Fruit fly (Drosophila melanogaster): ENCODE data around the gene b.

b gene

dm6 chr2L:13849125-13849524, 28.1 kb downstream of the b start, which contains the start of gene CG7968 (continued):
- TF ChIP-seq CG8319 (GFP tag; optimal IDR thresholded peaks at IDR 0.05) = no peak

DNA sequence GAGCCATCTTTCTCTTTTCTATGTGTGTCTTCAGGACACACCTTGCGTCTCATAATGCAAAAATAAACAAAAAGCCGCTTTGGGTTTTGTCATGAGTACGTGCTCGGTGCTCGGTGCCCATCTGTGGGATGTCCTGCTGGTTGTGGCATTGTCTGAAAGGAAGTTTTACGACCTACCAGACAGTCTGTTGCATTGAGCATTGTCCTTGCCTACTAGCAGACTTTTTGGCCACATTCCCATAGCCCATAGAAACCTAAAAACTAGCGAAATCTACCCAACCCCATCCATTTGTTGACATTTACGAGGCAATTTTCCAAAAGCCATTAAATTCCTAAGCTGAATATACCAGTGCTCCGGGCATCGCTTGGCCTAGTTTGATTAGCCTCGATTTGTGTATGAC, 30.1 kb downstream of the b start:
- TF ChIP-seq Sox14 (GFP tag; optimal IDR thresholded peaks at IDR 0.05) (no peak), CG10631 (GFP tag; optimal IDR thresholded peaks at IDR 0.05) (no peak), CG32006 (GFP tag; optimal IDR thresholded peaks at IDR 0.05) (no peak), dsx (GFP tag; optimal IDR thresholded peaks at IDR 0.05; ENCODE audit: poor library complexity, severe bottlenecking) (no peak), Ets21C (GFP tag; optimal IDR thresholded peaks at IDR 0.05) (no peak)

- no peak for TF ChIP-seq Ets21C (GFP tag; optimal IDR thresholded peaks at IDR 0.05)
- no peak for TF ChIP-seq topi (GFP tag; optimal IDR thresholded peaks at IDR 0.05)
- TF ChIP-seq Hr39 (GFP tag; optimal IDR thresholded peaks at IDR 0.05) = no peak
- no peak for TF ChIP-seq CG6276 (GFP tag; optimal IDR thresholded peaks at IDR 0.05)
- no peak for TF ChIP-seq lz (GFP tag; optimal IDR thresholded peaks at IDR 0.05)
- no peak for TF ChIP-seq cyc (GFP tag; optimal IDR thresholded peaks at IDR 0.05)
Observed at dm6 chr2L:13867653-13868052, 46.6 kb downstream of the b start.

dm6 chr2L:13869400-13869799, 48.4 kb downstream of the b start:
- TF ChIP-seq ss (GFP tag; optimal IDR thresholded peaks at IDR 0.05) (peak in 1 of 2 experiments; percentile 67), acj6 (GFP tag; optimal IDR thresholded peaks at IDR 0.05) (no peak)

- TF ChIP-seq CG6792 (GFP tag; optimal IDR thresholded peaks at IDR 0.05) (no peak), vri (GFP tag; optimal IDR thresholded peaks at IDR 0.05) (no peak), lz (GFP tag; optimal IDR thresholded peaks at IDR 0.05) (no peak), Hr38 (GFP tag; optimal IDR thresholded peaks at IDR 0.05) (no peak), net (GFP tag; optimal IDR thresholded peaks at IDR 0.05) (no peak), eg (GFP tag; IDR thresholded peaks at IDR 0.05) (no peak), CG34406 (GFP tag; optimal IDR thresholded peaks at IDR 0.05) (no peak), CG6808 (GFP tag; optimal IDR thresholded peaks at IDR 0.05) (no peak), Ets21C (GFP tag; optimal IDR thresholded peaks at IDR 0.05) (no peak), CG11294 (GFP tag; IDR thresholded peaks at IDR 0.05) (no peak), CG3919 (GFP tag; optimal IDR thresholded peaks at IDR 0.05) (no peak), CG4318 (GFP tag; optimal IDR thresholded peaks at IDR 0.05) (no peak), pdm3 (GFP tag; optimal IDR thresholded peaks at IDR 0.05) (no peak)
Observed at dm6 chr2L:13873147-13873546, 52.1 kb downstream of the b start.
